Worm (Caenorhabditis elegans) whole organism, dauer: ENCODE data around the gene dod-23.

ENCODE experiments used
- unc-62 ChIP-seq: sonication (generic microtip); optimal IDR thresholded peaks from 2 replicates; lab custom pipeline; 2017; ENCODE audit warnings: missing biosample characterization, missing genetic modification reagents, missing genetic modification characterization

The dod-23 gene

ce11 chrII:8388001-8388513 lies 10.9 kb downstream of the dod-23 start, which contains the start of gene drd-1:
TSS of gene drd-1 (plus strand) at chrII:8388051.
- no peak for TF ChIP-seq unc-62 (GFP tag; lab: Kevin White, UChicago)

DNA sequence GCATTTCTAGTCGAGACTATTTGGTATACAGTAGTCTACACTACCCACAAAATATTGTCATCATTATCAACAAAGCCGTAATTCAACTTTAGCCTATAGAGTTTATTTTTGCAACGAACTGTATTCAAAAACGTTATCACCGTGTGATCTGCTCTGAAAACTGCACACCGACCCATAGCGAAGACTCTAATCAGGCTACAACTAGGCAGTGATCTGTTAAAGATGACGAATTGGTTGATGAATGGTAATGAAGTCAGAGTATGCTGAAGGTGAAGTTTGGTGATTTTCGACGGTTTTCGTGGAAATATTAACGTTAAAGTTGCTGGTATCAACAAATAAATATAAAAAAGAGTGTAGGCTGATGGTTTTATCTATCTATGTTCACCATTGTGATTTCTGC lies 12.1 kb downstream of the dod-23 start:
- no peak for TF ChIP-seq unc-62 (GFP tag; lab: Kevin White, UChicago)

ce11 chrII:8385561-8385960 lies 13.4 kb downstream of the dod-23 start:
- no peak for TF ChIP-seq unc-62 (GFP tag; lab: Kevin White, UChicago)

DNA sequence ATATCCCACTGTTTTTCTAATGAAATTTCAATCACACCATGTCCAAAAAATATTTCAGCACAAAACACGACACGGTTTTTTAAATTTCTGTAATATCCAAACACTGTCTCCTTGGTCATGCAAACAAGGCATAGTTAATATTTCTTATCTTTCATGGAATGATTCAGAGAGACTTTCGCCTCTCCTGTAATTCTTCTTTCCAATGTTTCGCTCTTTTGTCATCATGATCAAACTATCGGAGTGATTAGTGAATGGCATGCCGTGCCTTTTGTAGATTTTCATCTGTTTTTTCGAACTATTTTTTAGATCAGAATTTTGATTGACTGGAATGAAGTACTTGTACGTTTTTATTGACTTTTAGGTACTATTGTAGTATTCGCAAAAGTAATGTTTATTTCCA lies 14.6 kb downstream of the dod-23 start:
- TF ChIP-seq unc-62 (GFP tag; lab: Kevin White, UChicago): no peak

DNA sequence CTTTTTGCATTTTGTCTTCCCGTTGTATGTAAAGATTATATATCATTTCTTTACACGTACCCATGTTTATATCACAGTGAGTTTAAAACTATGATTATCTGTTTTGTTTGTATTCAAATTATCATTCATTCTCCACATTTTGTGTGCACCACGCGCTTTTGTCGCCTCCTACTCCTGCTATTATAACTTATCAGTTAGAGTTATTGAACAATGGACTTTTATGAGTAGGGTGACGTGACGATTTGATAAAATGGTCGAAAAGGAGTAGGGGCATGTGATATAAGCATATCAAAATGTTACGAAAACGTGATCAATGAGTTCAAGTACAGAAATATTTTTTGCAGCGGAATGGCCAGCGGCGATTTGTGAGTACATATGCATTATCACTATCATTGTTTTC lies 16.1 kb downstream of the dod-23 start:
- TF ChIP-seq unc-62 (GFP tag; lab: Kevin White, UChicago): no peak

- TF ChIP-seq unc-62 (GFP tag; lab: Kevin White, UChicago): no peak
These were observed 17.8 kb downstream of the dod-23 start, which contains the start of gene F49E12.12 for ce11 chrII:8381197-8381596. TSS of gene F49E12.12 (plus strand) at chrII:8381497.

ce11 chrII:8380188-8380587 lies 18.8 kb downstream of the dod-23 start:
- no peak for TF ChIP-seq unc-62 (GFP tag; lab: Kevin White, UChicago)

ce11 chrII:8377722-8378121 lies 21.2 kb downstream of the dod-23 start:
- TF ChIP-seq unc-62 (GFP tag; lab: Kevin White, UChicago): no peak

- no peak for TF ChIP-seq unc-62 (GFP tag; lab: Kevin White, UChicago)
These were observed 28.8 kb downstream of the dod-23 start for ce11 chrII:8370194-8370593.

DNA sequence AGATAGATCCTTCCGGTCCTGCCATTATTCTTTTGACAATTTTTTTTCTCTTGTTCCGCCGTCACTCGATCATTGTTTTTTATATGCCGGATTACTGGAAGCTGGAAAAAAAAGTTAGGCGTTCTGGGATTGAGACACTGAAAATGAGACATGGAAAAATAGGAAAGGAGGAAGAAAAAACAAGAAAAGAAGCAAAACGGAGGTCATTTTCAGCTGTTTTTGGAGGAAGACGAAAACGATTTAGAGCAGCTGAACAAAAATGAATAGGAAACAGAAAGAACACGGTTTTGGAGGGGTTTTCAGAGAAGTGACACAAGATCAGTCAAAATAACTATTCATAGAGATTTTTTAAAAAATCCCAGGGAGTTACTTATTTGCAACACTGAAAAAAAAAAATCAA lies 29.9 kb downstream of the dod-23 start, which contains the start of gene amt-3:
Gene amt-3, minus strand, starts transcription at position 101 of the 400 bp plus-strand sequence.
- TF ChIP-seq unc-62 (GFP tag; lab: Kevin White, UChicago): no peak

DNA sequence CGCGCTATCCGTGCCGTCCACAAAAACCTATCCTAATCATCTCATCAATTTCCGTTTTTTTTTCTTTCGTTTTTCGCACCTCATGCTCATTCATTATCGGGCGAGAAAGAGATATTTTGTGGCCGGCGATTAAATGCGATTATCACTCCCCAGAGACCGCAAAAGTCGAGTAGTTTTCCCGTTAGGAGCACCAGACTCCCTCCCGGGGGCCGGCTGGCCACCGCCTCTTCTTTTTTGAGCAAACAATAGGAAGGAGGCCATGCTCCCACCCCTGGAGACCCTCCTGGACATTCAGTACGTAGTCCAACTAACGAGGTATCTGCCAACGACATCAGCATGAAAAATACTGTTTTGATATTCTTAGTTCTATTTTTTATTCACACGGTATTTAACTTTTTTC lies 38.5 kb downstream of the dod-23 start, which contains the start of gene M195.2:
Gene M195.2, plus strand, starts transcription at position 301 of the 400 bp plus-strand sequence.
- no peak for TF ChIP-seq unc-62 (GFP tag; lab: Kevin White, UChicago)

DNA sequence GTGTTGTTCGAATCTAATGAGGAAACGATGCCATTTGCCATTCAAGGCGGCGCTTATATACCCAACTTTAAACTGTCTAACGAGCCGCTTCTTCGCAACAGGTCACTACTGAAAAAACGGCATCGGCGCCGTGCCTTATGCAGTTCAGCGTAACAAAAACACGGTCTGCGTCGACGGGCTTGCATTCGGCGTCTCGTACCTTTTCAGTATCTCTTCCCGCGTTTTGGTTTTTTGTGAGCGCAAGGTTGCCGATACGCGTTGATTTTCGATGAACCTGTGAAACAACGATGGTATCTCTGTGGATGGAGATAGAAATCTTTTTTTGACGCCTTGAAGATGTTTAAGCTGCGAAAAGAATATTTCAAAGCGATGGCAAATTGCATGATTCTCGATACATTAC lies 39.6 kb downstream of the dod-23 start, which contains the start of gene col-77:
Gene col-77, minus strand, starts transcription at position 32 of the 400 bp plus-strand sequence.
- no peak for TF ChIP-seq unc-62 (GFP tag; lab: Kevin White, UChicago)

DNA sequence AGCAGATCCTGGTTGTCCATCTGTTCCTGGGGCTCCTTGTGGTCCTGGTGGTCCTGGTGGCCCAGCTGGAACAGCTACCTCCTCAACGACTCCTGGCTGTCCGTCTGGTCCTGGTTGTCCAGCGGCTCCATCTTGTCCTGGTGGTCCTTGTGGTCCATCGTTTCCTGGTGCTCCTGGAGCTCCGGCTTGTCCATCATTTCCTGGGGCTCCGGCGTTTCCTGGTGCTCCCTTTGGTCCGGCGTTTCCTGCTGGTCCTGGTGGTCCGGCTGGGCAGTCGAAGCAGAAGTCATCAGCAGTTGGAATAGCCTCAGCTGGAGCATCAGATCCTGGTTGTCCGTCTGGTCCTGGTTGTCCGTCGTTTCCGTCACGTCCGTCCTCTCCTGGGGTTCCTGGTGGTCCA lies 40.5 kb downstream of the dod-23 start:
- TF ChIP-seq unc-62 (GFP tag; lab: Kevin White, UChicago): no peak

- TF ChIP-seq unc-62 (GFP tag; lab: Kevin White, UChicago): no peak
These were observed 44.7 kb downstream of the dod-23 start, which contains the start of gene C26D10.6 for ce11 chrII:8354233-8354750. TSS of gene C26D10.6 (minus strand) at chrII:8354700.

ce11 chrII:8353288-8353687 lies 45.7 kb downstream of the dod-23 start:
- TF ChIP-seq unc-62 (GFP tag; lab: Kevin White, UChicago): no peak
